Fruit fly (Drosophila melanogaster): Measurements from ENCODE around the gene CG10561.

Gene CG10561

dm6 chr2L:19136735-19137134, 22.5 kb downstream of the CG10561 start (continued):
- TF ChIP-seq Xrp1 (GFP tag; IDR thresholded peaks at IDR 0.05) (peak; percentile 49; the same call in 1 of the 2 replicates), CG3407 (GFP tag; optimal IDR thresholded peaks at IDR 0.05) (peak; percentile 1), CG11504 (tag; optimal IDR thresholded peaks at IDR 0.05) (peak; percentile 0), CG33557 (GFP tag; optimal IDR thresholded peaks at IDR 0.05) (peak; percentile 49), CG17612 (GFP tag; IDR thresholded peaks at IDR 0.05) (no peak), gcm (GFP tag; optimal IDR thresholded peaks at IDR 0.05) (peak; percentile 55), CG10209 (GFP tag; optimal IDR thresholded peaks at IDR 0.05) (peak; percentile 33), CG16815 (GFP tag; optimal IDR thresholded peaks at IDR 0.05) (peak; percentile 62), Sox100B (GFP tag; optimal IDR thresholded peaks at IDR 0.05) (no peak), Hey (tag; optimal IDR thresholded peaks at IDR 0.05) (no peak), CG30431 (GFP tag; optimal IDR thresholded peaks at IDR 0.05) (peak; percentile 30), zf30C (GFP tag; optimal IDR thresholded peaks at IDR 0.05) (peak; percentile 96), Hmr (GFP tag; optimal IDR thresholded peaks at IDR 0.05) (no peak), CG1832 (GFP tag; optimal IDR thresholded peaks at IDR 0.05) (no peak), nmo (GFP tag; optimal IDR thresholded peaks at IDR 0.05) (peak; percentile 51), crol (GFP tag; IDR thresholded peaks at IDR 0.05) (peak; percentile 86), CG15696 (tag; optimal IDR thresholded peaks at IDR 0.05) (peak; percentile 74), ranshi (GFP tag; IDR thresholded peaks at IDR 0.05) (0 out of 2 replicates have a peak, but pooled peaks have one; percentile 6), CG2199 (GFP tag; IDR thresholded peaks at IDR 0.05) (0 out of 3 replicates have a peak, but pooled peaks have one; percentile 47), CG10267 (tag; optimal IDR thresholded peaks at IDR 0.05) (peak; percentile 46), bsh (GFP tag; optimal IDR thresholded peaks at IDR 0.05) (peak; percentile 44 to 88), CG7839 (tag; optimal IDR thresholded peaks at IDR 0.05) (peak; percentile 21), CG1602 (GFP tag; optimal IDR thresholded peaks at IDR 0.05) (peak; percentile 31), CG14710 (tag; optimal IDR thresholded peaks at IDR 0.05) (peak; percentile 57), H2.0 (GFP tag; IDR thresholded peaks at IDR 0.05) (no peak), grau (tag; optimal IDR thresholded peaks at IDR 0.05) (peak; percentile 22), Pdp1 (GFP tag; optimal IDR thresholded peaks at IDR 0.05) (peak in 1 of 2 experiments; percentile 14), Hr3 (GFP tag; optimal IDR thresholded peaks at IDR 0.05) (peak; percentile 7), Vsx1 (GFP tag; optimal IDR thresholded peaks at IDR 0.05) (peak; percentile 4), scrt (GFP tag; optimal IDR thresholded peaks at IDR 0.05) (no peak), nerfin-1 (tag; optimal IDR thresholded peaks at IDR 0.05) (no peak), sens (GFP tag) (peak; percentile 83), D (optimal IDR thresholded peaks at IDR 0.05) (no peak), D (GFP tag; optimal IDR thresholded peaks at IDR 0.05) (peak; percentile 3), Mrtf (GFP tag; IDR thresholded peaks at IDR 0.05) (no peak), corto (GFP tag; optimal IDR thresholded peaks at IDR 0.05) (peak; percentile 82), CG7556 (GFP tag; optimal IDR thresholded peaks at IDR 0.05) (peak; percentile 34), chinmo (GFP tag; IDR thresholded peaks at IDR 0.05; ENCODE audit: partially characterized antibody) (0 out of 4 replicates have a peak, but pooled peaks have one; percentile 33), zen (tag; optimal IDR thresholded peaks at IDR 0.05) (peak; percentile 45), zfh1 (GFP tag; IDR thresholded peaks at IDR 0.05) (0 out of 3 replicates have a peak, but pooled peaks have one; percentile 25), CG30403 (GFP tag; optimal IDR thresholded peaks at IDR 0.05) (peak; percentile 2), CG2875 (GFP tag; optimal IDR thresholded peaks at IDR 0.05) (peak; percentile 25), CG8388 (GFP tag; optimal IDR thresholded peaks at IDR 0.05) (peak; percentile 58), CG9437 (GFP tag; optimal IDR thresholded peaks at IDR 0.05) (no peak), CG7372 (GFP tag; IDR thresholded peaks at IDR 0.05) (no peak), CG4404 (GFP tag; IDR thresholded peaks at IDR 0.05) (peak; percentile 50; the same call in 1 of the 2 replicates), CG11696 (GFP tag; IDR thresholded peaks at IDR 0.05) (no peak), CTCF (GFP tag; optimal IDR thresholded peaks at IDR 0.05) (no peak), CG2202 (tag; optimal IDR thresholded peaks at IDR 0.05) (peak; percentile 56), eyg (GFP tag; optimal IDR thresholded peaks at IDR 0.05) (no peak), sob (GFP tag; IDR thresholded peaks at IDR 0.05) (no peak)

All from whole organism, embryonic.